Fruit fly (Drosophila melanogaster) whole organism, embryonic: ENCODE results near the gene spidey.

ENCODE experiments used
- Bteb2 ChIP-seq: fragments of 200-800 bp; sonication (Bioruptor generic); optimal IDR thresholded peaks from 2 replicates; lab custom pipeline; 2016; ENCODE audit warnings: missing biosample characterization, missing genetic modification characterization
- CG13424 ChIP-seq: fragments of 200-800 bp; sonication (Bioruptor generic); optimal IDR thresholded peaks from 2 replicates; lab custom pipeline; 2019; ENCODE audit warnings: missing biosample characterization, mild to moderate bottlenecking, missing genetic modification characterization, moderate library complexity
- CG17328 ChIP-seq: fragments of 200-800 bp; sonication (Bioruptor generic); IDR thresholded peaks from 2 replicates; pipeline ENCODE4 v1.3.6; 2022; ENCODE audit warnings: missing biosample characterization, missing genetic modification characterization
- CG17829 ChIP-seq: fragments of 200-800 bp; optimal IDR thresholded peaks from 2 replicates; lab custom pipeline; 2019; ENCODE audit warnings: missing biosample characterization, mild to moderate bottlenecking, missing genetic modification characterization, moderate library complexity
- CG18764 ChIP-seq: fragments of 200-800 bp; sonication (Bioruptor generic); optimal IDR thresholded peaks from 3 replicates; lab custom pipeline; 2016; ENCODE audit warnings: missing biosample characterization, missing genetic modification characterization
- CG2202 ChIP-seq: fragments of 200-800 bp; sonication (Bioruptor generic); optimal IDR thresholded peaks from 2 replicates; lab custom pipeline; 2018; ENCODE audit warnings: missing biosample characterization, mild to moderate bottlenecking, missing genetic modification characterization
- CG31224 ChIP-seq: fragments of 200-800 bp; sonication (Bioruptor generic); IDR thresholded peaks from 2 replicates; pipeline ENCODE4 v1.3.6; 2022; ENCODE audit warnings: missing biosample characterization, missing genetic modification characterization
- CG3281 ChIP-seq: fragments of 200-800 bp; sonication (Bioruptor generic); optimal IDR thresholded peaks from 3 replicates; lab custom pipeline; 2017; ENCODE audit warnings: missing biosample characterization, mild to moderate bottlenecking, missing genetic modification characterization
- CG34376 ChIP-seq: fragments of 200-800 bp; sonication (Bioruptor generic); optimal IDR thresholded peaks from 2 replicates; lab custom pipeline; 2018; ENCODE audit warnings: missing biosample characterization, mild to moderate bottlenecking, missing genetic modification characterization
- CG4282 ChIP-seq: fragments of 200-800 bp; sonication (Bioruptor generic); optimal IDR thresholded peaks from 2 replicates; lab custom pipeline; 2016; ENCODE audit warnings: missing biosample characterization, missing genetic modification characterization
- CG4820 ChIP-seq: fragments of 200-800 bp; sonication (Bioruptor generic); optimal IDR thresholded peaks from 3 replicates; lab custom pipeline; 2016; ENCODE audit warnings: missing biosample characterization, missing genetic modification characterization
- CG4854 ChIP-seq: fragments of 200-800 bp; sonication (Bioruptor generic); optimal IDR thresholded peaks from 2 replicates; lab custom pipeline; 2016; ENCODE audit warnings: missing biosample characterization, missing genetic modification characterization, inconsistent platforms
- CG6272 ChIP-seq: fragments of 200-800 bp; sonication (Bioruptor generic); IDR thresholded peaks from 2 replicates; pipeline ENCODE4 v1.3.6; 2022; ENCODE audit warnings: missing biosample characterization, missing genetic modification characterization
- CG6813 ChIP-seq: fragments of 200-800 bp; sonication (Bioruptor generic); optimal IDR thresholded peaks from 2 replicates; lab custom pipeline; 2017; ENCODE audit warnings: missing biosample characterization, missing genetic modification characterization, mild to moderate bottlenecking, moderate library complexity, missing genetic modification reagents
- CG7786 ChIP-seq: fragments of 200-800 bp; sonication (Bioruptor generic); optimal IDR thresholded peaks from 2 replicates; lab custom pipeline; 2016; ENCODE audit warnings: missing biosample characterization, missing genetic modification characterization
- CG7963 ChIP-seq: fragments of 200-800 bp; sonication (Bioruptor generic); IDR thresholded peaks from 3 replicates; pipeline ENCODE4 v1.3.6; 2022; ENCODE audit warnings: missing biosample characterization, missing genetic modification characterization; ENCODE audit not compliant: partially characterized antibody
- CG8290 ChIP-seq, 3 experiments: fragments of 200-800 bp; sonication (Bioruptor generic); optimal IDR thresholded peaks; 2 replicates each; lab custom pipeline; 2016 to 2019; ENCODE audit warnings: missing biosample characterization in 3 of 3, missing genetic modification characterization in 3 of 3, mild to moderate bottlenecking in 2 of 3, moderate library complexity in 1 of 3
- CkIIα-i1 ChIP-seq: fragments of 200-800 bp; sonication (Bioruptor generic); IDR thresholded peaks from 2 replicates; pipeline ENCODE4 v1.3.6; 2022; ENCODE audit warnings: missing biosample characterization, missing genetic modification characterization
- Dfd ChIP-seq, 2 experiments: fragments of >200 bp; optimal IDR thresholded peaks; 2 replicates each; lab custom pipeline; 2017; ENCODE audit warnings: missing biosample characterization in 2 of 2, missing genetic modification characterization in 2 of 2
- Eip74EF ChIP-seq, 2 experiments: fragments of 200-800 bp in 1 of 2; fragments of >200 bp in 1 of 2; sonication (Bioruptor generic) in 1 of 2; optimal IDR thresholded peaks; 2 replicates each; lab custom pipeline; 2017 to 2019; ENCODE audit warnings: missing biosample characterization in 2 of 2, missing genetic modification characterization in 2 of 2, mild to moderate bottlenecking in 1 of 2, moderate library complexity in 1 of 2
- Hr3 ChIP-seq: fragments of 200-800 bp; sonication (Bioruptor generic); optimal IDR thresholded peaks from 3 replicates; lab custom pipeline; 2016; ENCODE audit warnings: missing biosample characterization, missing genetic modification characterization
- Hr78 ChIP-seq, 2 experiments: fragments of 200-800 bp in 1 of 2; fragments of >200 bp in 1 of 2; sonication (Bioruptor generic) in 1 of 2; optimal IDR thresholded peaks; 2 replicates each; lab custom pipeline; 2017 to 2019; ENCODE audit warnings: missing biosample characterization in 2 of 2, missing genetic modification characterization in 2 of 2, mild to moderate bottlenecking in 1 of 2, moderate library complexity in 1 of 2
- NC2β ChIP-seq: fragments of 200-800 bp; sonication (Bioruptor generic); optimal IDR thresholded peaks from 2 replicates; lab custom pipeline; 2016; ENCODE audit warnings: missing biosample characterization, missing genetic modification characterization
- Side ChIP-seq: fragments of 200-800 bp; sonication (Bioruptor generic); optimal IDR thresholded peaks from 2 replicates; lab custom pipeline; 2016; ENCODE audit warnings: missing biosample characterization, missing genetic modification characterization
- Sin3A ChIP-seq: fragments of >200 bp; optimal IDR thresholded peaks from 2 replicates; lab custom pipeline; 2018
- Ssrp ChIP-seq: fragments of 200-800 bp; sonication (Bioruptor generic); optimal IDR thresholded peaks from 2 replicates; lab custom pipeline; 2018; ENCODE audit warnings: missing biosample characterization, mild to moderate bottlenecking, missing genetic modification characterization, moderate library complexity
- Taf1 ChIP-seq: fragments of 200-800 bp; sonication (Bioruptor generic); IDR thresholded peaks from 2 replicates; pipeline ENCODE4 v1.3.6; 2022; ENCODE audit warnings: missing biosample characterization, missing genetic modification characterization
- Vsx1 ChIP-seq: fragments of 200-800 bp; sonication (Bioruptor generic); optimal IDR thresholded peaks from 2 replicates; lab custom pipeline; 2017; ENCODE audit warnings: missing biosample characterization, mild to moderate bottlenecking, missing genetic modification characterization, missing genetic modification reagents
- amos ChIP-seq: fragments of 200-800 bp; sonication (Bioruptor generic); IDR thresholded peaks from 2 replicates; pipeline ENCODE4 v1.3.6; 2022; ENCODE audit warnings: missing biosample characterization, missing genetic modification characterization; ENCODE audit not compliant: partially characterized antibody
- ase ChIP-seq: fragments of 200-800 bp; sonication (Bioruptor generic); IDR thresholded peaks from 3 replicates; pipeline ENCODE4 v1.3.6; 2022; ENCODE audit warnings: missing biosample characterization, missing genetic modification characterization
- az2 ChIP-seq: fragments of 200-800 bp; sonication (Bioruptor generic); optimal IDR thresholded peaks from 3 replicates; lab custom pipeline; 2016; ENCODE audit warnings: missing biosample characterization, missing genetic modification characterization
- bcd ChIP-seq: fragments of 200-800 bp; sonication (Bioruptor generic); optimal IDR thresholded peaks from 2 replicates; lab custom pipeline; 2017; ENCODE audit warnings: missing biosample characterization, mild to moderate bottlenecking, missing genetic modification characterization
- bowl ChIP-seq: fragments of 200-800 bp; sonication (Bioruptor generic); IDR thresholded peaks from 2 replicates; pipeline ENCODE4 v1.3.6; 2022; ENCODE audit warnings: missing biosample characterization, missing genetic modification characterization
- btn ChIP-seq: fragments of 200-800 bp; sonication (Bioruptor generic); optimal IDR thresholded peaks from 2 replicates; lab custom pipeline; 2016; ENCODE audit warnings: missing biosample characterization, missing genetic modification characterization
- chif ChIP-seq, 2 experiments: fragments of 200-800 bp; sonication (Bioruptor generic); optimal IDR thresholded peaks; 3 replicates each; lab custom pipeline; 2016; ENCODE audit warnings: missing biosample characterization in 2 of 2, missing genetic modification characterization in 2 of 2
- chm ChIP-seq: fragments of 200-800 bp; sonication (Bioruptor generic); IDR thresholded peaks from 2 replicates; pipeline ENCODE4 v1.3.6; 2022; ENCODE audit warnings: missing biosample characterization, missing genetic modification characterization
- dati ChIP-seq: fragments of 200-800 bp; sonication (Bioruptor generic); IDR thresholded peaks from 2 replicates; pipeline ENCODE4 v1.3.6; 2022; ENCODE audit warnings: missing biosample characterization, missing genetic modification characterization
- dpn ChIP-seq, 2 experiments: fragments of 200-800 bp; sonication (Bioruptor generic); optimal IDR thresholded peaks; 3 replicates each; lab custom pipeline; 2016; ENCODE audit warnings: missing biosample characterization in 2 of 2, missing genetic modification characterization in 2 of 2
- ems ChIP-seq: fragments of 200-800 bp; sonication (Bioruptor generic); optimal IDR thresholded peaks from 3 replicates; lab custom pipeline; 2016; ENCODE audit warnings: missing biosample characterization, missing genetic modification characterization
- gro ChIP-seq: fragments of 200-800 bp; sonication (Bioruptor generic); optimal IDR thresholded peaks from 2 replicates; lab custom pipeline; 2016; ENCODE audit warnings: missing biosample characterization, missing genetic modification characterization
- gsb ChIP-seq: fragments of 200-800 bp; sonication (Bioruptor generic); IDR thresholded peaks from 2 replicates; pipeline ENCODE4 v1.3.6; 2022; ENCODE audit warnings: missing biosample characterization, missing genetic modification characterization
- her ChIP-seq: fragments of 200-800 bp; sonication (Bioruptor generic); optimal IDR thresholded peaks from 2 replicates; lab custom pipeline; 2016; ENCODE audit warnings: missing biosample characterization, missing genetic modification characterization
- jing ChIP-seq: fragments of 200-800 bp; sonication (Bioruptor generic); optimal IDR thresholded peaks from 2 replicates; lab custom pipeline; 2018; ENCODE audit warnings: missing biosample characterization, mild to moderate bottlenecking, missing genetic modification characterization
- knrl ChIP-seq: fragments of 200-800 bp; sonication (Bioruptor generic); IDR thresholded peaks from 3 replicates; pipeline ENCODE4 v1.3.6; 2022; ENCODE audit warnings: missing biosample characterization, missing genetic modification characterization; ENCODE audit not compliant: partially characterized antibody
- ranshi ChIP-seq: fragments of 200-800 bp; sonication (Bioruptor generic); IDR thresholded peaks from 2 replicates; pipeline ENCODE4 v1.3.6; 2022; ENCODE audit warnings: missing biosample characterization, missing genetic modification characterization
- sens-2 ChIP-seq: fragments of 200-800 bp; sonication (Bioruptor generic); IDR thresholded peaks from 2 replicates; pipeline ENCODE4 v1.3.6; 2022; ENCODE audit warnings: missing biosample characterization, missing genetic modification characterization
- sisA ChIP-seq: fragments of 200-800 bp; sonication (Bioruptor generic); IDR thresholded peaks from 2 replicates; pipeline ENCODE4 v1.3.6; 2022; ENCODE audit warnings: missing biosample characterization, missing genetic modification characterization
- toy ChIP-seq: fragments of 200-800 bp; sonication (Bioruptor generic); IDR thresholded peaks from 2 replicates; pipeline ENCODE4 v1.3.6; 2022; ENCODE audit warnings: missing biosample characterization, missing genetic modification characterization
- zen ChIP-seq: fragments of 200-800 bp; sonication (Bioruptor generic); optimal IDR thresholded peaks from 3 replicates; lab custom pipeline; 2018; ENCODE audit warnings: missing biosample characterization, mild to moderate bottlenecking, missing genetic modification characterization, moderate library complexity
- zfh1 ChIP-seq: fragments of 200-800 bp; sonication (Bioruptor generic); IDR thresholded peaks from 3 replicates; pipeline ENCODE4 v1.3.6; 2022; ENCODE audit warnings: missing biosample characterization, missing genetic modification characterization

Gene spidey

dm6 chrX:7888386-7889024, 20.2 kb upstream of the spidey start, which contains the start of gene Acat1 (continued):
- TF ChIP-seq CG18764 (GFP tag; lab: Kevin White, UChicago) (peak; percentile 15), CG2202 (peak; percentile 35), Eip74EF (GFP tag; optimal IDR thresholded peaks at IDR 0.05; lab: Kevin White, UChicago) (no peak), CG31224 (0 out of 2 replicates have a peak, but pooled peaks have one; percentile 30), dpn (GFP tag; optimal IDR thresholded peaks at IDR 0.05; lab: Kevin White, UChicago) (peak; percentile 44 to 64), Sin3A (lab: Kevin White, UChicago) (no peak), sens-2 (GFP tag; lab: Robert Waterston, UW) (peak; percentile 27; the same call in 1 of the 2 replicates), ase (GFP tag; lab: Robert Waterston, UW) (no peak), CG3281 (GFP tag; lab: Kevin White, UChicago) (no peak), CG13424 (tag; lab: Kevin White, UChicago) (peak; percentile 31), Vsx1 (GFP tag; lab: Kevin White, UChicago) (no peak), CG4820 (peak; percentile 34), her (GFP tag; lab: Kevin White, UChicago) (peak; percentile 14), gsb (no peak), gro (GFP tag; lab: Kevin White, UChicago) (no peak), CG6272 (no peak), Bteb2 (GFP tag; lab: Kevin White, UChicago) (peak; percentile 38), CG4854 (GFP tag; lab: Kevin White, UChicago) (no peak), Hr78 (GFP tag; optimal IDR thresholded peaks at IDR 0.05; lab: Kevin White, UChicago) (no peak), CG17328 (GFP tag; lab: Robert Waterston, UW) (peak; percentile 62), knrl (GFP tag; lab: Robert Waterston, UW) (peak; percentile 35; the same call in 1 of the 3 replicates), chm (GFP tag; lab: Robert Waterston, UW) (no peak), Dfd (GFP tag; optimal IDR thresholded peaks at IDR 0.05; lab: Kevin White, UChicago) (no peak), Side (peak; percentile 33), bowl (GFP tag; lab: Robert Waterston, UW) (no peak), az2 (GFP tag; lab: Kevin White, UChicago) (peak; percentile 49), amos (GFP tag; lab: Robert Waterston, UW) (peak; percentile 46; the same call in 1 of the 2 replicates), CG17829 (tag; lab: Kevin White, UChicago) (peak; percentile 43), bcd (peak; percentile 42), dati (no peak), CG8290 (GFP tag; optimal IDR thresholded peaks at IDR 0.05; lab: Kevin White, UChicago) (no peak), CG8290 (tag; optimal IDR thresholded peaks at IDR 0.05; lab: Kevin White, UChicago) (no peak), CkIIα-i1 (GFP tag; lab: Robert Waterston, UW) (no peak), chif (GFP tag; optimal IDR thresholded peaks at IDR 0.05; lab: Kevin White, UChicago) (peak; percentile 8 to 38), CG7963 (GFP tag; lab: Robert Waterston, UW) (no peak), Taf1 (no peak), zfh1 (GFP tag; lab: Robert Waterston, UW) (peak; percentile 76), Hr3 (GFP tag; lab: Kevin White, UChicago) (peak; percentile 35), CG7786 (GFP tag; lab: Kevin White, UChicago) (peak; percentile 40), btn (GFP tag; lab: Kevin White, UChicago) (no peak), zen (peak; percentile 34), CG34376 (GFP tag; lab: Kevin White, UChicago) (peak; percentile 0), CG6813 (peak; percentile 12), NC2β (peak; percentile 38), sisA (GFP tag; lab: Robert Waterston, UW) (peak; percentile 51), Ssrp (peak; percentile 18), ranshi (GFP tag; lab: Robert Waterston, UW) (0 out of 2 replicates have a peak, but pooled peaks have one; percentile 42), jing (GFP tag; lab: Kevin White, UChicago) (no peak), CG4282 (no peak), ems (peak; percentile 43), toy (GFP tag; lab: Robert Waterston, UW) (no peak)
